Fruit fly (Drosophila melanogaster): Measurements from ENCODE around the gene cpo.
A peak's percentile ranks its signal among the peaks of the same experiment; 100 is the strongest.

Gene cpo

DNA sequence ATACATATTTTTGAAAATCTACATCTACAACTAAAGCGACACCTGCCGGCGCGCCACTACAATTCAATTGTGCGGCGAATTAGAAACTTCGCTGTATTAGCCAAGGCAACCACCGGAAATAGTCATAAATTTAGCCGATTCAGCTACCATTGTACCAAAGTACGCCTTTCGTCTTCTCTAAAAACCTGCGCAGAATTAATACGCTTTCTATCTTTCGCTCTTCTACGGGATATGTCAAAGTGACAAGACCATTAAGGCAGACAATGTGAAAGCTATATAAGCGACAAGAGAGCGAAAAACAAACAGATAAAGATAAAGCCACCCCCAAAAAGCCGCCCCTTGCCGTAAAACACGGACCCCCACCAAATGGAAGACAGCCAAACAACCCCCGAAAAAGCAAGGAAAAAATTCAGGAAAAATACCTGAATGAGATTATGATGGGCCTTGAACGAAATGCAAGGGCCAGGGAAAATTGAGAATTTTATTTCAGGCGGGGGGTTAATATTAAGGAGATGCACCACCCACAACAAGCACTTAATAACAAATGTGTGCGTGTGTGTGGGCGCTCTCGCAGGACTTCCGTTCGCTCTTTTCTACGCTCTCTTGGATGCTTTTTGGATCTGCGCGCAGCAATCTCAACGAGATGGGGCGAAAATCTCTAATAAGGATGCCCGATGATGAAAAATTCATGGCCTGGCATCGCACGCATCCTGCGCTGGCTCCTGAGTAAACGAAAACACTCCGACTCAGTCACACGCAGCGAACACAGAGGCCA is at the start of gene cpo (continued):
- TF ChIP-seq TFAM (GFP tag; optimal IDR thresholded peaks at IDR 0.05): peak; percentile 57
- TF ChIP-seq CTCF (GFP tag; optimal IDR thresholded peaks at IDR 0.05): peak; percentile 93
- peak; percentile 95 for TF ChIP-seq HHEX (GFP tag; optimal IDR thresholded peaks at IDR 0.05)
- TF ChIP-seq Bteb2 (GFP tag; optimal IDR thresholded peaks at IDR 0.05): peak; percentile 63
- TF ChIP-seq hbn (GFP tag; IDR thresholded peaks at IDR 0.05; ENCODE audit: partially characterized antibody): no peak
- peak; percentile 69 for TF ChIP-seq pita (GFP tag; optimal IDR thresholded peaks at IDR 0.05)
- TF ChIP-seq CG6765 (GFP tag; optimal IDR thresholded peaks at IDR 0.05): peak; percentile 96
- peak; percentile 94 for TF ChIP-seq CG2875 (GFP tag; optimal IDR thresholded peaks at IDR 0.05)
- TF ChIP-seq CG10565 (GFP tag; optimal IDR thresholded peaks at IDR 0.05): peak; percentile 56
- TF ChIP-seq Ets97D (GFP tag; optimal IDR thresholded peaks at IDR 0.05): peak; percentile 99
- TF ChIP-seq Optix (GFP tag; IDR thresholded peaks at IDR 0.05): peak; percentile 92
- peak; percentile 88 for TF ChIP-seq emc (GFP tag; optimal IDR thresholded peaks at IDR 0.05)
- 0 out of 2 replicates have a peak, but pooled peaks have one; percentile 32 for TF ChIP-seq Poxn (GFP tag; IDR thresholded peaks at IDR 0.05)
- peak; percentile 85 for TF ChIP-seq CG33557 (GFP tag; optimal IDR thresholded peaks at IDR 0.05)
- TF ChIP-seq dmrt11E (tag; optimal IDR thresholded peaks at IDR 0.05): peak; percentile 80
- peak; percentile 91 for TF ChIP-seq Fer3 (tag; optimal IDR thresholded peaks at IDR 0.05)
- peak; percentile 92 for TF ChIP-seq PHDP (tag; optimal IDR thresholded peaks at IDR 0.05)
- TF ChIP-seq H15 (GFP tag; IDR thresholded peaks at IDR 0.05): peak; percentile 91
- TF ChIP-seq disco-r (GFP tag; optimal IDR thresholded peaks at IDR 0.05): peak; percentile 73
- peak; percentile 81 for TF ChIP-seq HLH3B (GFP tag; IDR thresholded peaks at IDR 0.05)
- TF ChIP-seq CG1602 (GFP tag; optimal IDR thresholded peaks at IDR 0.05): peak; percentile 50
- no peak for TF ChIP-seq Neu2 (GFP tag; optimal IDR thresholded peaks at IDR 0.05; ENCODE audit: borderline replicate concordance)
- no peak for TF ChIP-seq ab (GFP tag; optimal IDR thresholded peaks at IDR 0.05)
- TF ChIP-seq Hmx (GFP tag; optimal IDR thresholded peaks at IDR 0.05): no peak
- peak; percentile 76 for TF ChIP-seq grau (tag; optimal IDR thresholded peaks at IDR 0.05)
- peak; percentile 49; the same call in 2 of the 3 replicates for TF ChIP-seq CG7357 (GFP tag; IDR thresholded peaks at IDR 0.05)
- peak; percentile 67 for TF ChIP-seq repo (GFP tag; optimal IDR thresholded peaks at IDR 0.05)
- TF ChIP-seq Mrtf (GFP tag; IDR thresholded peaks at IDR 0.05): peak; percentile 82; the same call in 2 of the 3 replicates
- TF ChIP-seq CG9797 (GFP tag; optimal IDR thresholded peaks at IDR 0.05): peak; percentile 43
- peak; percentile 94 for TF ChIP-seq pb (GFP tag; optimal IDR thresholded peaks at IDR 0.05)
- peak; percentile 91 for TF ChIP-seq CG10431 (GFP tag; optimal IDR thresholded peaks at IDR 0.05)
- peak; percentile 72 for TF ChIP-seq CG8290 (GFP tag; optimal IDR thresholded peaks at IDR 0.05)
- peak; percentile 85 to 93 for TF ChIP-seq CG8290 (tag; optimal IDR thresholded peaks at IDR 0.05)
- peak; percentile 78 for TF ChIP-seq fd102C (GFP tag; optimal IDR thresholded peaks at IDR 0.05)
- peak; percentile 93 for TF ChIP-seq CG30431 (GFP tag; optimal IDR thresholded peaks at IDR 0.05)
- peak; percentile 91 for TF ChIP-seq CG4328 (GFP tag; optimal IDR thresholded peaks at IDR 0.05)
- peak; percentile 97 for TF ChIP-seq CG7987 (GFP tag; optimal IDR thresholded peaks at IDR 0.05)
- TF ChIP-seq MESR4 (GFP tag; optimal IDR thresholded peaks at IDR 0.05): peak; percentile 37
- TF ChIP-seq D19B (GFP tag; optimal IDR thresholded peaks at IDR 0.05): peak; percentile 83
- peak; percentile 80 for TF ChIP-seq YL-1 (GFP tag; optimal IDR thresholded peaks at IDR 0.05)
- peak; percentile 72 for TF ChIP-seq cad (GFP tag; optimal IDR thresholded peaks at IDR 0.05)
- TF ChIP-seq slp2 (GFP tag; optimal IDR thresholded peaks at IDR 0.05): peak; percentile 90
- TF ChIP-seq CG17186 (GFP tag; optimal IDR thresholded peaks at IDR 0.05): peak; percentile 84
- TF ChIP-seq ems (GFP tag; optimal IDR thresholded peaks at IDR 0.05): peak; percentile 60
- peak; percentile 79 for TF ChIP-seq btn (GFP tag; optimal IDR thresholded peaks at IDR 0.05)
- TF ChIP-seq tll (GFP tag; optimal IDR thresholded peaks at IDR 0.05): no peak
- TF ChIP-seq CG6683 (GFP tag; optimal IDR thresholded peaks at IDR 0.05): peak; percentile 90
- TF ChIP-seq maf-S (GFP tag; optimal IDR thresholded peaks at IDR 0.05): peak; percentile 43
- no peak for TF ChIP-seq CG34224 (GFP tag; IDR thresholded peaks at IDR 0.05; ENCODE audit: partially characterized antibody)
- no peak for TF ChIP-seq Dip2 (GFP tag; IDR thresholded peaks at IDR 0.05)

All from whole organism, embryonic.